Fruit fly (Drosophila melanogaster): Measurements from ENCODE around the gene Alp11.

dm6 chrX:15616532-15616931, 29.0 kb downstream of the Alp11 start:
- no peak for TF ChIP-seq CG14441 (GFP tag; IDR thresholded peaks at IDR 0.05)
- no peak for TF ChIP-seq hb (GFP tag; IDR thresholded peaks at IDR 0.05; ENCODE audit: partially characterized antibody)
- TF ChIP-seq CG7987 (GFP tag; optimal IDR thresholded peaks at IDR 0.05): no peak
- no peak for TF ChIP-seq abd-A (tag; optimal IDR thresholded peaks at IDR 0.05)
- TF ChIP-seq Eip74EF (GFP tag; optimal IDR thresholded peaks at IDR 0.05): no peak

Data from whole organism, embryonic.